Fruit fly (Drosophila melanogaster): Measurements from ENCODE around the gene CG34302.

CG34302 gene

DNA sequence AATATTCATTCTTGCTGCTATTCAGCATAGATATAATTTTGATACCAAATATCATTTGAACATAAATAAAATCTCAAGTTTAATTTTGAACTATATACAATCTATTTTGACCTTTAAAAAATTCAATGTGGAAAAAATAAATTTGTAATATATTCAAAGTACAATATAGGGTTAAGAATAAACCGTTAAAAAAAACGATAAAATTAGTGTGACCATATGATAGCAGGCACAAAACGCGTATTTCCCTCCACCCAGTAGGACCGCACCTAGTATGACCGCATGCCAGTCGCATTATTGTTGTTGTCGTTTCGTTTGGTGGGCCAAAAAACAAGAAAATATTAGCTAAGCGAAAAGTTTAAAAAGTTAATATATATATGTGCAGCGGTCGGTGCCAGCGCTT lies 30.6 kb downstream of the CG34302 start, which contains the start of gene CG8516 (continued):
- TF ChIP-seq pzg (GFP tag; optimal IDR thresholded peaks at IDR 0.05) = peak; percentile 83
- peak; percentile 13 for TF ChIP-seq CG30403 (GFP tag; optimal IDR thresholded peaks at IDR 0.05)
- TF ChIP-seq CG1602 (GFP tag; optimal IDR thresholded peaks at IDR 0.05) = no peak
- TF ChIP-seq CG13424 (tag; optimal IDR thresholded peaks at IDR 0.05) = no peak
- TF ChIP-seq HHEX (GFP tag; optimal IDR thresholded peaks at IDR 0.05) = no peak
- TF ChIP-seq dati (GFP tag; IDR thresholded peaks at IDR 0.05) = no peak
- peak; percentile 20 for TF ChIP-seq CG10147 (GFP tag; optimal IDR thresholded peaks at IDR 0.05)
- peak; percentile 49 for TF ChIP-seq Dp (GFP tag; optimal IDR thresholded peaks at IDR 0.05)
- no peak for TF ChIP-seq CG4730 (GFP tag; IDR thresholded peaks at IDR 0.05)
- TF ChIP-seq CG2199 (GFP tag; IDR thresholded peaks at IDR 0.05) = no peak
- no peak for TF ChIP-seq tll (GFP tag; optimal IDR thresholded peaks at IDR 0.05)
- no peak for TF ChIP-seq org-1 (GFP tag; optimal IDR thresholded peaks at IDR 0.05)
- TF ChIP-seq phol (tag; optimal IDR thresholded peaks at IDR 0.05) = peak; percentile 42
- TF ChIP-seq CG4360 (GFP tag; IDR thresholded peaks at IDR 0.05) = peak; percentile 90
- TF ChIP-seq zen (tag; optimal IDR thresholded peaks at IDR 0.05) = peak; percentile 14
- 0 out of 2 replicates have a peak, but pooled peaks have one; percentile 39 for TF ChIP-seq bowl (GFP tag; IDR thresholded peaks at IDR 0.05)
- no peak for TF ChIP-seq Gug (GFP tag; IDR thresholded peaks at IDR 0.05)
- 0 out of 3 replicates have a peak, but pooled peaks have one; percentile 16 for TF ChIP-seq CG11695 (GFP tag; IDR thresholded peaks at IDR 0.05)
- TF ChIP-seq Adf1 (GFP tag; IDR thresholded peaks at IDR 0.05) = 0 out of 2 replicates have a peak, but pooled peaks have one; percentile 10
- no peak for TF ChIP-seq hkb (optimal IDR thresholded peaks at IDR 0.05)
- TF ChIP-seq hkb (GFP tag; IDR thresholded peaks at IDR 0.05) = peak; percentile 24; the same call in 1 of the 2 replicates
- no peak for TF ChIP-seq zfh2 (GFP tag; optimal IDR thresholded peaks at IDR 0.05)
- no peak for TF ChIP-seq mam (GFP tag; optimal IDR thresholded peaks at IDR 0.05)
- no peak for TF ChIP-seq ci (GFP tag; IDR thresholded peaks at IDR 0.05)
- TF ChIP-seq Myb (GFP tag; optimal IDR thresholded peaks at IDR 0.05) = peak; percentile 95
- no peak for TF ChIP-seq CG31441 (GFP tag; IDR thresholded peaks at IDR 0.05)
- TF ChIP-seq CG10462 (GFP tag; optimal IDR thresholded peaks at IDR 0.05) = peak; percentile 17
- TF ChIP-seq Aef1 (GFP tag; IDR thresholded peaks at IDR 0.05) = peak; percentile 67
- peak; percentile 30 for TF ChIP-seq CG2712 (tag; optimal IDR thresholded peaks at IDR 0.05)
- peak; percentile 53 for TF ChIP-seq CoRest (tag; optimal IDR thresholded peaks at IDR 0.05)
- TF ChIP-seq Sin3A (optimal IDR thresholded peaks at IDR 0.05) = peak; percentile 21
- TF ChIP-seq sens-2 (GFP tag; IDR thresholded peaks at IDR 0.05) = no peak
- peak; percentile 60 for TF ChIP-seq trem (tag; optimal IDR thresholded peaks at IDR 0.05)
- TF ChIP-seq bigmax (GFP tag; optimal IDR thresholded peaks at IDR 0.05) = peak; percentile 38
- peak in 1 of 2 experiments; percentile 53 for TF ChIP-seq Pdp1 (GFP tag; optimal IDR thresholded peaks at IDR 0.05)
- TF ChIP-seq CG14860 (GFP tag; IDR thresholded peaks at IDR 0.05; ENCODE audit: partially characterized antibody) = no peak

DNA sequence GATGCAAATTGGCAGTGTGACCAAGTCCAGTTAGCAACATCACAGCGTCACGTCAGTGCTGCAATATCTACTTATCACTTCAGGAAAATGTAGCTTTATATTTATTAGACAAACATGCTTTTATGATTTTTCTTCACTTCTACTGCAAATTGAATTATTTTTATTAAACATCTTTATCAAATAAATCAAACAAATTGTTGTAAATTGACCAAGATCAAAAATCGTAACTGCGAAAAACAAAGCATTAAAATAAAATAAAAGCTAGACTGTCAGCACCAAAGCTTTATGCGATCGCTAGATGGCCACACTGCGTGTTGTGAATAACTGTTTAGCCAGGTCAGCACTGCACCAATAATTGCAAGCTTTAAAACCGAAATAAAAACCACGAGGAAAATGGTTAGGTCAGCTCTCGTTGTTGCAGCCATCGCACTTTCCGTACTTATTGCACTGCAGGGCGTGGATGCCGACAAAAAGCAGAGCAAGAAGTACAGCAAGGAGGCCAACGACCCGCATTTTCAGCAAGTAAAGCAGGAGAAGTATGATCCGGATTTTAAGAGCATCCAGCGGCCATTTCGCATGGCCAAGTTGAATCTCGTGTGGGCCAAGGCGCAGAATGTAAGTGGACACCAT lies 32.3 kb downstream of the CG34302 start, which contains the start of the genes CG12945 and CG8507:
Gene CG12945 (minus strand): TSS at position 45 of the 630 bp plus-strand sequence.
Gene CG8507 (plus strand): TSS at position 307 of the 630 bp plus-strand sequence.
- TF ChIP-seq CG31388 (GFP tag; optimal IDR thresholded peaks at IDR 0.05) (no peak), Dek (tag; optimal IDR thresholded peaks at IDR 0.05) (peak; percentile 50), tin (GFP tag; optimal IDR thresholded peaks at IDR 0.05) (peak; percentile 46), gfzf (GFP tag; optimal IDR thresholded peaks at IDR 0.05) (peak; percentile 79), CG6689 (GFP tag; IDR thresholded peaks at IDR 0.05) (0 out of 2 replicates have a peak, but pooled peaks have one; percentile 9), MESR4 (GFP tag; optimal IDR thresholded peaks at IDR 0.05) (no peak), CG43689 (GFP tag; IDR thresholded peaks at IDR 0.05) (no peak), ATbp (GFP tag; optimal IDR thresholded peaks at IDR 0.05) (no peak), CG18619 (GFP tag; optimal IDR thresholded peaks at IDR 0.05) (peak; percentile 14), Dref (GFP tag; IDR thresholded peaks at IDR 0.05) (no peak), unpg (GFP tag; optimal IDR thresholded peaks at IDR 0.05) (no peak), tll (GFP tag; optimal IDR thresholded peaks at IDR 0.05) (peak in 1 of 2 experiments; percentile 47), org-1 (GFP tag; optimal IDR thresholded peaks at IDR 0.05) (no peak), CG14050 (GFP tag; IDR thresholded peaks at IDR 0.05) (no peak), CG2120 (GFP tag; optimal IDR thresholded peaks at IDR 0.05) (peak; percentile 79), CG6272 (GFP tag; IDR thresholded peaks at IDR 0.05) (no peak), CG4820 (GFP tag; optimal IDR thresholded peaks at IDR 0.05) (peak; percentile 39), pum (GFP tag; optimal IDR thresholded peaks at IDR 0.05) (peak; percentile 15)

Measured in whole organism, embryonic.